Worm (Caenorhabditis elegans): Measurements from ENCODE around the gene try-3.

The try-3 gene

ce11 chrIV:6542962-6543361 lies 14.0 kb upstream of the try-3 start:
- no peak for TF ChIP-seq rnt-1 (tag; optimal IDR thresholded peaks at IDR 0.05)
- TF ChIP-seq unc-42 (tag; optimal IDR thresholded peaks at IDR 0.05): peak; percentile 82

- TF ChIP-seq tbx-2 (tag; optimal IDR thresholded peaks at IDR 0.05): no peak
- no peak for TF ChIP-seq ceh-19 (GFP tag; optimal IDR thresholded peaks at IDR 0.05)
- TF ChIP-seq unc-42 (tag; optimal IDR thresholded peaks at IDR 0.05): peak; percentile 27
Measured at ce11 chrIV:6547397-6547796, 9.6 kb upstream of the try-3 start.

- no peak for TF ChIP-seq unc-86 (tag; optimal IDR thresholded peaks at IDR 0.05)
- TF ChIP-seq nfya-1 (tag; optimal IDR thresholded peaks at IDR 0.05): peak; percentile 26
- TF ChIP-seq ets-4 (tag; optimal IDR thresholded peaks at IDR 0.05): peak; percentile 8
Measured at ce11 chrIV:6548609-6549008, 8.3 kb upstream of the try-3 start, which contains the start of gene fan-1. Gene fan-1 (plus strand): TSS chrIV:6548686.

- TF ChIP-seq lin-11 (tag; optimal IDR thresholded peaks at IDR 0.05) (no peak), ceh-34 (tag; optimal IDR thresholded peaks at IDR 0.05) (no peak), unc-42 (tag; optimal IDR thresholded peaks at IDR 0.05) (no peak), ttx-3 (tag; optimal IDR thresholded peaks at IDR 0.05) (no peak), hlh-13 (GFP tag; optimal IDR thresholded peaks at IDR 0.05) (no peak), npax-4 (tag; optimal IDR thresholded peaks at IDR 0.05) (no peak), gmeb-2 (tag; optimal IDR thresholded peaks at IDR 0.05) (no peak), rnt-1 (tag; optimal IDR thresholded peaks at IDR 0.05) (no peak), che-1 (tag; optimal IDR thresholded peaks at IDR 0.05) (no peak), elt-4 (tag; optimal IDR thresholded peaks at IDR 0.05) (no peak), Y22D7AL.16 (tag; optimal IDR thresholded peaks at IDR 0.05) (no peak), sox-4 (tag; optimal IDR thresholded peaks at IDR 0.05) (no peak), dve-1 (tag; optimal IDR thresholded peaks at IDR 0.05) (no peak), pha-4 (tag; optimal IDR thresholded peaks at IDR 0.05) (no peak), ceh-31 (tag; optimal IDR thresholded peaks at IDR 0.05) (no peak), lim-6 (tag; optimal IDR thresholded peaks at IDR 0.05) (no peak), ceh-6 (GFP tag; optimal IDR thresholded peaks at IDR 0.05) (no peak), elt-2 (tag; optimal IDR thresholded peaks at IDR 0.05) (no peak), C08G9.2 (tag; optimal IDR thresholded peaks at IDR 0.05) (no peak), hlh-15 (tag; optimal IDR thresholded peaks at IDR 0.05) (no peak)
Measured at ce11 chrIV:6552036-6552435, 4.9 kb upstream of the try-3 start.

ce11 chrIV:6554865-6555264 lies 2.1 kb upstream of the try-3 start:
- TF ChIP-seq elt-2 (tag; optimal IDR thresholded peaks at IDR 0.05): peak; percentile 86
- no peak for TF ChIP-seq sox-2 (GFP tag; IDR thresholded peaks at IDR 0.05)

- TF ChIP-seq F13H6.1 (tag; optimal IDR thresholded peaks at IDR 0.05): no peak
- peak; percentile 15 for TF ChIP-seq unc-42 (tag; optimal IDR thresholded peaks at IDR 0.05)
- no peak for TF ChIP-seq pros-1 (tag; optimal IDR thresholded peaks at IDR 0.05)
- no peak for TF ChIP-seq ahr-1 (tag; optimal IDR thresholded peaks at IDR 0.05)
- no peak for TF ChIP-seq dve-1 (tag; optimal IDR thresholded peaks at IDR 0.05)
- peak; percentile 50 for TF ChIP-seq hlh-30 (tag; optimal IDR thresholded peaks at IDR 0.05; ENCODE audit: insufficient read depth)
- peak; percentile 21 for TF ChIP-seq ceh-31 (tag; optimal IDR thresholded peaks at IDR 0.05)
Measured at ce11 chrIV:6555388-6556330, 1.3 kb upstream of the try-3 start, which contains the start of gene paqr-1. Gene paqr-1 (minus strand): TSS chrIV:6555438.

All from whole organism, late embryonic.